Fruit fly (Drosophila melanogaster) whole organism, pupa: ENCODE measurements around the gene CG10996.

Experiments
- CG14655 ChIP-seq: fragments of 200-800 bp; sonication (Bioruptor generic); optimal IDR thresholded peaks from 3 replicates; lab custom pipeline; 2017; ENCODE audit warnings: mild to moderate bottlenecking, missing biosample characterization, missing genetic modification reagents, missing genetic modification characterization
- CG17806 ChIP-seq: fragments of 200-800 bp; sonication (Bioruptor generic); optimal IDR thresholded peaks from 2 replicates; lab custom pipeline; 2018; ENCODE audit warnings: missing biosample characterization, mild to moderate bottlenecking, missing genetic modification characterization, moderate library complexity
- CG34367 ChIP-seq: fragments of 200-800 bp; sonication (Bioruptor generic); optimal IDR thresholded peaks from 2 replicates; lab custom pipeline; 2018; ENCODE audit warnings: missing biosample characterization, mild to moderate bottlenecking, missing genetic modification characterization
- CG4496 ChIP-seq: fragments of 200-800 bp; sonication (Bioruptor generic); IDR thresholded peaks from 3 replicates; pipeline ENCODE4 v1.3.6; 2022; ENCODE audit warnings: missing biosample characterization, missing genetic modification characterization
- CG8159 ChIP-seq: fragments of 200-800 bp; sonication (Bioruptor generic); optimal IDR thresholded peaks from 3 replicates; lab custom pipeline; 2018; ENCODE audit warnings: missing biosample characterization, mild to moderate bottlenecking, missing genetic modification characterization, moderate library complexity
- CG9948 ChIP-seq: fragments of 200-800 bp; sonication (Bioruptor generic); optimal IDR thresholded peaks from 2 replicates; lab custom pipeline; 2018; ENCODE audit warnings: missing biosample characterization, mild to moderate bottlenecking, missing genetic modification characterization, moderate library complexity
- EcR ChIP-seq: fragments of 200-800 bp; sonication (Bioruptor generic); optimal IDR thresholded peaks from 3 replicates; lab custom pipeline; 2019; ENCODE audit warnings: missing biosample characterization, missing genetic modification characterization, mild to moderate bottlenecking, moderate library complexity, missing genetic modification reagents
- Ets98B ChIP-seq: fragments of 200-800 bp; sonication (Bioruptor generic); IDR thresholded peaks from 2 replicates; pipeline ENCODE4 v1.3.6; 2022; ENCODE audit warnings: missing biosample characterization, missing genetic modification characterization
- Pif1A ChIP-seq: fragments of 200-800 bp; sonication (Bioruptor generic); optimal IDR thresholded peaks from 3 replicates; lab custom pipeline; 2016; ENCODE audit warnings: missing biosample characterization, missing genetic modification characterization
- Pif1B ChIP-seq: fragments of 200-800 bp; sonication (Bioruptor generic); optimal IDR thresholded peaks from 3 replicates; lab custom pipeline; 2016; ENCODE audit warnings: missing biosample characterization, missing genetic modification characterization
- Snoo ChIP-seq: fragments of 200-800 bp; sonication (Bioruptor generic); optimal IDR thresholded peaks from 3 replicates; lab custom pipeline; 2017; ENCODE audit warnings: missing biosample characterization, mild to moderate bottlenecking, missing genetic modification characterization, inconsistent platforms
- gl ChIP-seq: fragments of 200-800 bp; sonication (Bioruptor generic); optimal IDR thresholded peaks from 2 replicates; lab custom pipeline; 2018; ENCODE audit warnings: missing biosample characterization, mild to moderate bottlenecking, missing genetic modification characterization
- rn ChIP-seq: fragments of 200-800 bp; sonication (Bioruptor generic); IDR thresholded peaks from 2 replicates; pipeline ENCODE4 v1.3.6; 2022; ENCODE audit warnings: missing biosample characterization, missing genetic modification characterization

- TF ChIP-seq rn (GFP tag; lab: Robert Waterston, UW) = no peak
- TF ChIP-seq Snoo (tag; lab: Kevin White, UChicago) = no peak
- no peak for TF ChIP-seq CG4496 (GFP tag; lab: Robert Waterston, UW)
- no peak for TF ChIP-seq CG34367
- TF ChIP-seq gl (tag; lab: Kevin White, UChicago) = no peak
- no peak for TF ChIP-seq Pif1A (GFP tag; lab: Kevin White, UChicago)
- no peak for TF ChIP-seq CG17806 (tag; lab: Kevin White, UChicago)
- no peak for TF ChIP-seq Pif1B
- no peak for TF ChIP-seq CG14655 (GFP tag; lab: Kevin White, UChicago)
- TF ChIP-seq CG8159 (tag; lab: Kevin White, UChicago) = no peak
- no peak for TF ChIP-seq Ets98B (GFP tag; lab: Robert Waterston, UW)
- no peak for TF ChIP-seq EcR (GFP tag; lab: Kevin White, UChicago)
- no peak for TF ChIP-seq CG9948 (tag; lab: Kevin White, UChicago)
Measured at dm6 chrX:13791011-13791410, 6.4 kb downstream of the CG10996 start, which contains the start of gene CG10993.
